Worm (Caenorhabditis elegans) whole organism, late embryonic: ENCODE measurements around the gene C35C5.10.

Source experiments
- K02D7.2 ChIP-seq: sonication (generic microtip); optimal IDR thresholded peaks from 2 replicates; lab custom pipeline; 2017; ENCODE audit warnings: mild to moderate bottlenecking, missing genetic modification characterization, missing compliant biosample characterization
- ama-1 ChIP-seq: fragments of 150-350 bp; optimal IDR thresholded peaks from 2 replicates; lab custom pipeline; 2014
- ceh-9 ChIP-seq: sonication (generic microtip); optimal IDR thresholded peaks from 2 replicates; lab custom pipeline; 2016; ENCODE audit warnings: mild to moderate bottlenecking, missing genetic modification characterization, inconsistent platforms, missing compliant biosample characterization
- dmd-4 ChIP-seq: sonication (generic microtip); optimal IDR thresholded peaks from 2 replicates; lab custom pipeline; 2016; ENCODE audit warnings: borderline replicate concordance, missing genetic modification characterization, missing compliant biosample characterization
- pha-2 ChIP-seq: sonication (generic microtip); optimal IDR thresholded peaks from 2 replicates; lab custom pipeline; 2017; ENCODE audit warnings: mild to moderate bottlenecking, missing genetic modification characterization, missing compliant biosample characterization

DNA sequence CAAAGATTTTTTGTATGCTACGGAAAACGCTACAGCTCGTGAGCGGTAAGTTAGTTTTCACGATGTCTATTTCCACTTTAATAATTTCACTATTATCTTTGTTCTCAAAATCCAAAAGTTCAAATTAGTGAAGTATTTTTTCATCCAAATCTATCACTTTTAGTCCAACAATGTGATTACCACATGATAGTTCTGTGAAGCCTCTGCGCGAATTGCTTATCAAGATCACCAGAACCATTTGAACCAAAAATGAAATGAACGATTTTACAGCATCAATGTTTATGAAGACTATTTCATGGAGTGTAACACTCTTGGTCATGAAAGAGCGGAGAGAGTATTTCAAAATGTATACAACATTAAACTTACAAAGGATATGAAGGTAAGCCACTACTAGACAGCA is 21.6 kb upstream of the C35C5.10 start:
- TF ChIP-seq ceh-9 (tag; lab: Kevin White, UChicago) (no peak), K02D7.2 (tag; lab: Kevin White, UChicago) (no peak), pha-2 (tag; lab: Kevin White, UChicago) (no peak), ama-1 (lab: Kevin White, UChicago) (no peak), dmd-4 (no peak)
